Fruit fly (Drosophila melanogaster) whole organism: Measurements from ENCODE around the gene CG13113.

Source experiments
- CG8478 ChIP-seq: fragments of >200 bp; optimal IDR thresholded peaks from 2 replicates; lab custom pipeline; 2018; ENCODE audit warnings: inconsistent platforms
- Dll ChIP-seq: fragments of >200 bp; optimal IDR thresholded peaks from 2 replicates; lab custom pipeline; 2017
- EcR ChIP-seq, 2 experiments: fragments of >200 bp; optimal IDR thresholded peaks; 2 replicates each; lab custom pipeline; 2017; ENCODE audit warnings: missing biosample characterization in 2 of 2, missing genetic modification characterization in 2 of 2, missing genetic modification reagents in 2 of 2
- pan ChIP-seq: fragments of >200 bp; optimal IDR thresholded peaks from 2 replicates; lab custom pipeline; 2017
- psq ChIP-seq: fragments of >200 bp; optimal IDR thresholded peaks from 2 replicates; lab custom pipeline; 2017
- usp ChIP-seq: fragments of >200 bp; optimal IDR thresholded peaks from 2 replicates; lab custom pipeline; 2017; ENCODE audit warnings: missing biosample characterization, missing genetic modification characterization, mixed read lengths

CG13113 gene

DNA sequence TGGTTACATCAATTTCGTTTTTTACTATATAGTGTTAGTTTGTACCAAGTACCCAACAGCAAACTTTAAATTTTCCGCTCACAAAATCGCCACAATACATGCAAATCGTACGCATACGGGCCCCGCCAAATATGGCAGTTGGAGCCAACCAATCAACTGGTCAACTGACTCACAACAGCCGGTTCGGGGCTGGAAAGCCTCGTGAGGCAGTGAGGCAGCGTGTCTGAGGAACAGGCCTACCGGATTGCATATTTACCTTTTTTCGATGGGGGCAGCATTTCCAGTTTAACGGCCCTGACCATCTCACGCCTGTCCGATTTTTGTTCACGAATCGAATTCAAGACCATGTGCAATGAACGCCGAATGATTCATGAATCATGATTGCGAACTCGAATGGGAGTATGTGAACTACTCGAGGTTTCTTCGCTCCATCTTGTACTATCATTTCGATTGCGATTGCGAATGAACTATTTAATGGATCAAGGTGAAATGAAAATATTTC is 37.4 kb upstream of the CG13113 start:
- TF ChIP-seq Dll (lab: Kevin White, UChicago): no peak
- no peak for TF ChIP-seq EcR (GFP tag; optimal IDR thresholded peaks at IDR 0.05; lab: Kevin White, UChicago)
- no peak for TF ChIP-seq pan (lab: Kevin White, UChicago)
- no peak for TF ChIP-seq psq
- TF ChIP-seq CG8478 (lab: Kevin White, UChicago): no peak
- TF ChIP-seq usp (GFP tag; lab: Kevin White, UChicago): no peak

DNA sequence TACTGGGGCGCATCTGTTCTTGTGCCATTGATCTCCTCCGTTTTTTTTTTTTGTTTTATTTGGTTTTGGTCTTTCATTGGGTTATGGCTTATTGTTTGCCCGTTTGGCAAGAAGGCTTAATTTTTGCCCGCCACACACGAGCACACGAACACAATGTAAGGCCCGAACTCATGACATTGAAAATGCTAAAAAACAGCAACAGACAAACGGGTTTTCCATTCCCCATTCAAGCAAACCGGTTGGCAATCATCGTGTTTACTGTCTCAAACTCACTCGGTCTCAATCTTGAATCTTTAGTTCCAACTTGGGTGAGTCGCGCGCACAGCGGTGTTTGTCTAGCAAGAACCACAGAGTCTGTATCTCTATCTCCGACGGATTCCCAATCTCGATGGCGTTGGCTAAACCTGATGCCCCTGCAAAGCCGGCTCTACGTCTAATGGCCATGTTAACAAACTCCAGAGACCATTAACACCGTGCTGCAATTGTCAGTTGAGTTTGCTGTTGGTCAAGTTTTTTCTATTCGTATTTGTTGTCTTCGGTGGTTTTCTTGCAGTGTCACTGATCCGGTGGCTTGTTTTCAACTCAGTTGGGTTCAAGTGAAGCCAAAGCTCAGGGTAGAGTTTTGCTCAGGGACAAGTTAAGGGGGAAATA is 35.3 kb upstream of the CG13113 start:
- TF ChIP-seq Dll (lab: Kevin White, UChicago) (no peak), EcR (GFP tag; optimal IDR thresholded peaks at IDR 0.05; lab: Kevin White, UChicago) (peak in 1 of 2 experiments; percentile 87), CG8478 (lab: Kevin White, UChicago) (no peak)

DNA sequence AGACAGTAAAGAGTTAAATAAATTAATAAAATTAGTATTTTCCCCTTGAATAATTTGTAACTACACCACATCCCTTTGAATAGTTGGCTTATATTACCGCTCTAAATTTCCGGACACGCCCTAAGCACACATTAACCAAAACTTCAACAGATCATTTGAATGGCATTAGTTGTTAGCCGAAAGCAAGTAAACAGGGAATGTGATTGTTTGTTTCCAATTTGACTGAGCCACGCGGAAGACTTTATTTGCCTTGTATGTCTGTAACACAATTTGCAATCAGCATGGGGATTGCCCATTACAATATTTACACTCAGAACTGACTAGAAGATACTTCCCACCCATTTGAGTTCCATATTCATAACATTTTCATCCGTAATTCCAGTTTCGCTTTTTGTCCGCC is 34.3 kb upstream of the CG13113 start:
- TF ChIP-seq Dll (lab: Kevin White, UChicago): no peak

DNA sequence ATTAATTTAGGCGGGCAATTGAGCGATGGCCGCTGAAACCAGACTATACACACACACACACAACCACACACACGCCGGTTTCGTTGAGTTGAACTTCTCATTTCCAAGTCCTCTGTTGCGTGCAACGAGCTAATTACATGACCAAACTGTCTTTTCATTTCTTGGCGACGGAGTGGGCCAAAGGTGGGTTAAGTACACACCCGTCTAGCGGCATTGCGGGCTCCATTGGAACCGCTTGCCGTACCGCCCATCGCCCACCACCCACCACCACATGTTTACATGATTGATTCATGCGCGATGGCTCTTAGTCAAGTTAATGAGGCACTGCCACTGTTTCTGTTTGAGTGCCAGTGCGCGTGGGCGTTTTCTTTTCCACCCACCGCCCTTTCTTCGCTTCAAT is 33.5 kb upstream of the CG13113 start:
- TF ChIP-seq CG8478 (lab: Kevin White, UChicago) (no peak), pan (lab: Kevin White, UChicago) (no peak), psq (no peak), EcR (GFP tag; optimal IDR thresholded peaks at IDR 0.05; lab: Kevin White, UChicago) (no peak), Dll (lab: Kevin White, UChicago) (no peak), usp (GFP tag; lab: Kevin White, UChicago) (no peak)

DNA sequence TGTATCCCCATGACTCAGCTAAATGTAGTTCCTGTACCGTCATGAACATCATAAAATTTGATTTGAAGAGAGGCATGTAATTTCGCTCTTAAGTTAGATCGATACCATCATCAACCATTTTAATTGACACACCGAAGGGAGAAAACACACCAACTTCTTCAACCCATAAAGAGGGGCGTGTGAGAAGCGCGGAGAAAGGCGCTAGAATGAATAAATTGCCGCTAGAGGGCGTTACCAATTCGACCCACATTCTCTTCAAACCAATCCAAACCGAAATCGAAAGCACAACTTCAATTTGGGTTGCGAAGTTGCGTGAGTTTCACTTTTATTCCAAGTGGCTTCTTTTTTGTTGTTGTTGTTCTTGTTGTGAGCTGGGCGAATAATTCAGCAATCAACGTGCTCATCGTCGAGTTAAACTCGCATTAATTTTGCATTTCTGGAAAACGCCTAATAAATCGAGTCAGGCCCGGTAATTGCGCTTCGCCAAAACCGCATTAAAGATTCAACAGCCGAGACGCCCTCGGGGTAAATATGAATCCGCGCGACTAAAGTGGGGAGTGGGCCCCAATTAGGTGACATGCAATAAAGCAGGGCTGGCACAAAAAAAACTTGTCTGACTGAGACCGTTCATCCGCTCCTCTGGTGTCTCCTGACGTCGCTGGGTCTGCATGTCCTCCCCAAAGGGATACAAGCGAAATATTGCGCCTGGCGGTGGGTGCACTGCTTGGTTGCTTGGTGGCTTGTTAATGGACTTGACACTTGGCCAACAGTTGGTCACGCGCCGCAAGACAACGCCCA is 31.4 kb upstream of the CG13113 start:
- TF ChIP-seq EcR (GFP tag; optimal IDR thresholded peaks at IDR 0.05; lab: Kevin White, UChicago) (no peak), usp (GFP tag; lab: Kevin White, UChicago) (no peak), Dll (lab: Kevin White, UChicago) (no peak), pan (lab: Kevin White, UChicago) (no peak), psq (no peak), CG8478 (lab: Kevin White, UChicago) (no peak)

DNA sequence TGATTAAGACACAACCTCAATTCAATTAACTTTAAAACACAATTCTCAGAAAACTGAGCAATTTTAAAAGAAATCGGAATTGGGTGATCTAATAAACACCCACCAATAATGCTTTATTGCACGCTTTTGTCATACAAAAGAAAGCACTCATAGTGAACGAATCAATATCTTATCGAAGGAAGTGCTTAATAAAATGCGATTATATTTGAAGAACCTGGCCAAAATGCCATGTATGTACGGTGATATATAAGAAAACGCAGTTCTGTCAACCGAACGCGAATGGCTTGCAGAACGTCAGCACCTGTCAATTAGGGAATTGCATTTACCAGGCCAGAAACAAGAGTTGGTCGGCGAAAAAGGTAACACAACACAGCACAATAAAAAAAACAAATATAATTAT is 30.2 kb upstream of the CG13113 start:
- TF ChIP-seq EcR (GFP tag; optimal IDR thresholded peaks at IDR 0.05; lab: Kevin White, UChicago) (no peak), usp (GFP tag; lab: Kevin White, UChicago) (no peak), pan (lab: Kevin White, UChicago) (no peak), psq (no peak)

DNA sequence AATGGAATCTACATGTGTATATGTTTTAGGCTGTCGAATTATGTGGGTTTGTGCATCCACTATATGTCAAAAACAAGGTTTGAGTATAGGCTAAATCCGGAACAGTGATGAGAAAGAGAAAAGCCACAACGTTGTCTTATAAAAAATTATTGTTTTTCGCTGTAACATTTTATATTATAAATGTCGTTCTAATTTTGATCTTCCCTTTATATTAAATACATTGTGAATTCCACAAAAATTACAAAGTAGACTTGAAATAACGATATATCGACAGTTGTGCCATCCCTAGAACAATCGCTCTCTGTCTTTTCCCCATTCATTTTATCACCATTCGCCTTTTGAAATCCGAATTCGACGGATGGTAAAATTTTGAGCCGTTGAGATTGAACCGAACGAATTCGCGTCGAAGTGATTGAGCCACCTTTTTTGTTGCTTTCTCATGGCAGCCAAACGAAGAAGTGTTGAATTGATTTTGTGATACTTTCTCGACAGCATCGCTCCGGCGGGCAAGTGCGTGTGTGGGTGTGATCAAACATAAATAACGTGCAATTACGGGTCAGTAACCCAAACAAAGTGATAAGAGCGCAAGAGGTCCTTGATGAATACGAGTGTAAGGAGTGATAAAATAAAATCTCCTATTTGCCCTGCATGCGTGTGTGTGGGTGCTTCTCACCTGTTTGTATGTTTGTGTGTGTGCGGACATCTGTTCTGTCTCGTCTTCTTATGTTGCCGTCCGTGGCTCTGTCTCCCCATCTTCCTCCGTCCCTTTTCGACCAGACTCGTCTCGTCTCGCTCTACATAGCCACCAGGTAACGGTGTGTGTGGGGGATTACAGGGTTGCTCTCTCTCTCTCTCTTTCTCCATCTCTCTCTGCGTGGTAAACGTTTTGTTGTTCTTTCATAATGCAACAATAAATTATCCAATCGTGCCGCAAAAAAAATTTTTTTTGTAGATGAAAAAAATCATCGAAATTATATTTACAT is 22.8 kb upstream of the CG13113 start, which contains the start of gene Oatp30B:
Oatp30B (plus strand) TSS at position 325 of the 983 bp plus-strand sequence.
- peak; percentile 65 to 89 for TF ChIP-seq EcR (GFP tag; optimal IDR thresholded peaks at IDR 0.05; lab: Kevin White, UChicago)
- no peak for TF ChIP-seq pan (lab: Kevin White, UChicago)

DNA sequence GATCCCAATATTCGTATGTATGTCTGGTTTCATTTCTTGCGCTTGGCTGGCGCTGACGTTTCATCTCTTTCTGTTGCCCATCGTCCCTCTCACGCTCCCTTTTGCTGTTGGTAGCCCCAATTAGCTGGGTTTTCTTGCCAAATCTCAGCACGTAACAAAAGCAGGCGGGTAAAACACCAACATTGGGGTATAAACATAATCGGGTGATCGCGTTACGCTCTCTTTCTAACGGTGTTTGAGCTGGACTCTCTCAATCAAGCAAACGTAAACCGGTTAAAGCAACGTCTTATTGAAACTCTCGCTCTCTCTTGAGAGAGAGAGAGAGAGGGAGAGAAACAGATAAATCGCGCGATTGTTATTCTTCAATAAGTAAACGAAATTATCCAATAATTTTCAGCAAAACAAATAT is 21.2 kb upstream of the CG13113 start:
- TF ChIP-seq Dll (lab: Kevin White, UChicago): no peak
- no peak for TF ChIP-seq usp (GFP tag; lab: Kevin White, UChicago)
- no peak for TF ChIP-seq CG8478 (lab: Kevin White, UChicago)
- TF ChIP-seq pan (lab: Kevin White, UChicago): no peak
- TF ChIP-seq psq: no peak
- TF ChIP-seq EcR (GFP tag; optimal IDR thresholded peaks at IDR 0.05; lab: Kevin White, UChicago): no peak

DNA sequence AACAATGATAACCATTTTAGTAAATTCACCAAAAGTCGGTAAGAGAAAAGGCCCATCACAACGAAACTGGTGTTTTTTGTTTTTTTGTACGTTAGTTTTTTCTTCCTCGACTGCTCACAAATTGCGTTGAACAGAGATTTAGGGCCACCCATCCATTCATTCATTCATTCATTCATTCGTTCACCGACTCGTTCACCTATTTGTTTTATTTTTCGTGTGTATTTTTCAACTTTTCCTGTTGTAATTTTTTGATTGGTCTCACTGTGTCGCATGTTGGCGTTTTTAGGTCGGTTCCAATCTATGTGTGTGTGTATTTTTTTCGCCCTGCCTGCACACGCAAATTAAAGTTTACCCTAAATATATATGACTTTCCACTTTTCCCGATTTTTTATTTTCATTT is 19.1 kb upstream of the CG13113 start:
- TF ChIP-seq pan (lab: Kevin White, UChicago) (no peak), psq (no peak), usp (GFP tag; lab: Kevin White, UChicago) (no peak), EcR (GFP tag; optimal IDR thresholded peaks at IDR 0.05; lab: Kevin White, UChicago) (no peak), CG8478 (lab: Kevin White, UChicago) (no peak), Dll (lab: Kevin White, UChicago) (no peak)

DNA sequence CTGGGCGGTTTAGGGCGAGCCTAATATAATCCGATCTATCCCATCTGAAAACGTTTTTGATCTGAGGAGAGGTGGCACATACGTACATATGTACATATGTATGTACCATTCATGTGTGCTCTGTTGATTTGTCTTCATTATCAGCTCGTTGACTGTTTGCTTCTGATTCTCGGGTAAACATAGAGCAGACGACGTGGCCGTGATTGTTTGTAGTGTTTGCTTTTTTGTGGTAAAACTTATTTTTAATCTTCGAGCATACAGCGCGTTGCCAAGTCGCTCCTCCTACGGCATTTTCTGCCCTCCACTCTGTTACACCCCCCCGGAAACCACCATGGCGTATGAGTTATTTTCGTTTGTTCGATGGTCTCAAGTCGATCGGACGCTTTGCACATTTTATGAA is 18.3 kb upstream of the CG13113 start:
- TF ChIP-seq CG8478 (lab: Kevin White, UChicago) (no peak), Dll (lab: Kevin White, UChicago) (no peak), pan (lab: Kevin White, UChicago) (no peak), usp (GFP tag; lab: Kevin White, UChicago) (no peak), psq (no peak), EcR (GFP tag; optimal IDR thresholded peaks at IDR 0.05; lab: Kevin White, UChicago) (no peak)

DNA sequence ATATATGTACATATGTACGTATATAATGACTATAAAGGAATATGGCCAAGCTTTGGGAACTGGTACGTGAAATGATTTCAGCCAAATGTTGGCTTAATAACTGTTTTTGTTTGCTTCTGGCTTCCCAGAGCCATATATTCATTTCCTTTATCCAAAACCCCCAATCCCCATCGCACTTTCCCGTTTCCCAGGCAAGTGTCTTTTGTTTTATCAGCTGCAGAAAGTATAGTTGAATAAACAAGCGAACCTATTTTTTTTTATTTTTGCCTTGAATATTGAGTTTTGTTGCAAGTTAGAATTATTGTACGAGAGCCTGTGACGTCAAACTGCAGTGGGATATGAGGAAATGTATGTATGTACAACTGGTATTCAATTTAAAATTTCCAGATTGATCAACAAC is 17.5 kb upstream of the CG13113 start:
- TF ChIP-seq Dll (lab: Kevin White, UChicago): no peak
- TF ChIP-seq CG8478 (lab: Kevin White, UChicago): no peak
- TF ChIP-seq EcR (GFP tag; optimal IDR thresholded peaks at IDR 0.05; lab: Kevin White, UChicago): no peak
- peak; percentile 23 for TF ChIP-seq pan (lab: Kevin White, UChicago)
